Fruit fly (Drosophila melanogaster): ENCODE data around the gene heca.

DNA sequence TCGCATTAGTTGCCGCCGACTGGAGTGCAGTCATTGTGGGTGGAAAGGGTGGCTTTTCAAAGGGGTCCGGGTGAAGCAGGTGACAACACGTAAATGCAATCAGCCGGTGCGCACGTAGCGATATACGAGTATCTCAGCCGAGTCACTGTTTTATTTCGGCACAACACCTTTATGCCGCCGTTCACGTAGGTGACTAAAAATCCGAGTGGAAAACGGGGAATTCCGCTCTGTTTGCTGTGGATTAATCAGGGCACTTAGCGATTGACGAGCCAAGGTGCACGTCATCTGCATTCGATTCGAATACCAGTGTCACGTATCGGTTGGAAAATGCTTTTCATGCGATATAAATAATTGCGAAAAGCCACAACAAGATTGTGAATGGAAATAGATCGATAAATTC lies 128.8 kb downstream of the heca start:
- TF ChIP-seq Sin3A (optimal IDR thresholded peaks at IDR 0.05) (no peak), h (optimal IDR thresholded peaks at IDR 0.05) (no peak), psq (optimal IDR thresholded peaks at IDR 0.05) (no peak), Myc (optimal IDR thresholded peaks at IDR 0.05) (no peak), insv (optimal IDR thresholded peaks at IDR 0.05) (no peak)

Measured in Kc167 (cell line).